Worm (Caenorhabditis elegans): ENCODE measurements around the gene aqp-5.
A peak's percentile ranks its signal among the peaks of the same experiment; 100 is the strongest.

aqp-5 gene

DNA sequence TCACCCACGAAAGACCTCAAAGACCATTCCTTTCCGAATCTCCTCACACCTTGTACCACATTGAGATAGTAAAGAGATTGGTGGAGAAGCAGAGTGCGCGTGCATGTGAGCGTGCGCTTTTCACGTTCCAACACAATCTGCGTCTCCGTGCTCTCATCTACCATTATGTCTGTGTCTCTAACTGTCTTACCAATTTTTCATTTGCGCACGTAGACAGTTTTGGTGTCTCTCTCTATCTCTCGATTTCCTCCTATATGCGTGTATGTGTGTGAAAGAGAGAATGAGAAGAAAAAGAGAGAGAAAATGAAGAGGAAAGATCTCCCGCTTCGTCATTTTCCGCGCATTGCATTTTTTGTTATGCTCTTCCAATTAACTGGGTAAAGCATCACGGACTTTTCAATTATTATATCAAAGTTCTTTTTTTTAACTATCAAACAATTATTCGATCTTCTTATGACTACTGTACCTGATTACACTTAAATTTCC, 24.9 kb upstream of the aqp-5 start (continued):
- TF ChIP-seq bed-1 (GFP tag; IDR thresholded peaks at IDR 0.05), result no peak
- peak; percentile 16 for TF ChIP-seq B0035.1 (tag; optimal IDR thresholded peaks at IDR 0.05)
- TF ChIP-seq gei-17 (GFP tag; optimal IDR thresholded peaks at IDR 0.05), result peak; percentile 7
- TF ChIP-seq nfya-2 (GFP tag; IDR thresholded peaks at IDR 0.05), result no peak
- TF ChIP-seq somi-1 (GFP tag; optimal IDR thresholded peaks at IDR 0.05), result peak; percentile 92
- TF ChIP-seq F55B11.4 (tag; optimal IDR thresholded peaks at IDR 0.05; ENCODE audit: borderline replicate concordance, insufficient read depth), result no peak
- no peak for TF ChIP-seq snpc-4 (GFP tag; optimal IDR thresholded peaks at IDR 0.05)
- peak; percentile 25 to 67 (median 38) for TF ChIP-seq snpc-4 (tag; optimal IDR thresholded peaks at IDR 0.05)
- no peak for TF ChIP-seq F23B12.7 (tag; optimal IDR thresholded peaks at IDR 0.05; ENCODE audit: insufficient read depth)
- TF ChIP-seq let-526 (GFP tag; IDR thresholded peaks at IDR 0.05), result peak; percentile 66; the same call in 1 of the 2 replicates
- TF ChIP-seq unc-130 (GFP tag; optimal IDR thresholded peaks at IDR 0.05), result no peak
- TF ChIP-seq attf-5 (GFP tag; optimal IDR thresholded peaks at IDR 0.05), result peak; percentile 89
- TF ChIP-seq dpff-1 (tag; optimal IDR thresholded peaks at IDR 0.05), result no peak
- peak in 1 of 3 experiments; percentile 79 for TF ChIP-seq lin-35 (GFP tag; optimal IDR thresholded peaks at IDR 0.05)
- TF ChIP-seq bed-2 (GFP tag; IDR thresholded peaks at IDR 0.05), result no peak
- no peak for TF ChIP-seq xnd-1 (tag; optimal IDR thresholded peaks at IDR 0.05)
- no peak for TF ChIP-seq F10E7.11 (tag; optimal IDR thresholded peaks at IDR 0.05)
- no peak for TF ChIP-seq ceh-100 (GFP tag; IDR thresholded peaks at IDR 0.05)
- TF ChIP-seq B0261.1 (tag; optimal IDR thresholded peaks at IDR 0.05), result no peak
- peak; percentile 67; the same call in 1 of the 2 replicates for TF ChIP-seq mcd-1 (GFP tag; IDR thresholded peaks at IDR 0.05)
- no peak for TF ChIP-seq attf-6 (GFP tag; IDR thresholded peaks at IDR 0.05)
- 0 out of 2 replicates have a peak, but pooled peaks have one; percentile 56 for TF ChIP-seq Y53G8AR.9 (GFP tag; conservative IDR thresholded peaks at IDR 0.05)
- 0 out of 2 replicates have a peak, but pooled peaks have one; percentile 37 for TF ChIP-seq madf-6 (GFP tag; IDR thresholded peaks at IDR 0.05)
- TF ChIP-seq ztf-28 (GFP tag; IDR thresholded peaks at IDR 0.05), result no peak
- TF ChIP-seq D2030.7 (GFP tag; IDR thresholded peaks at IDR 0.05), result no peak
- TF ChIP-seq ceh-27 (GFP tag; optimal IDR thresholded peaks at IDR 0.05), result peak; percentile 94
- TF ChIP-seq tbx-9 (tag; optimal IDR thresholded peaks at IDR 0.05; ENCODE audit: borderline replicate concordance), result no peak
- TF ChIP-seq F39B2.1 (GFP tag; IDR thresholded peaks at IDR 0.05), result no peak
- no peak for TF ChIP-seq F37B4.10 (GFP tag; IDR thresholded peaks at IDR 0.05)
- peak; percentile 73 for TF ChIP-seq pbrm-1 (GFP tag; IDR thresholded peaks at IDR 0.05)
- no peak for TF ChIP-seq rcor-1 (GFP tag; IDR thresholded peaks at IDR 0.05)
- TF ChIP-seq F33H1.4 (GFP tag; IDR thresholded peaks at IDR 0.05), result no peak
- no peak for TF ChIP-seq egl-44 (GFP tag; IDR thresholded peaks at IDR 0.05)
- TF ChIP-seq F52B5.7 (tag; optimal IDR thresholded peaks at IDR 0.05), result peak; percentile 17
- no peak for TF ChIP-seq snpc-3.4 (tag; optimal IDR thresholded peaks at IDR 0.05)
- no peak for TF ChIP-seq fkh-3 (tag; optimal IDR thresholded peaks at IDR 0.05)
- TF ChIP-seq cebp-1 (GFP tag; IDR thresholded peaks at IDR 0.05), result no peak
- peak; percentile 85 for TF ChIP-seq cebp-1 (tag; optimal IDR thresholded peaks at IDR 0.05)
- no peak for TF ChIP-seq snpc-1.3 (tag; optimal IDR thresholded peaks at IDR 0.05; ENCODE audit: insufficient read depth)
- no peak for TF ChIP-seq zim-3 (tag; optimal IDR thresholded peaks at IDR 0.05)
- TF ChIP-seq ccch-3 (GFP tag; optimal IDR thresholded peaks at IDR 0.05), result no peak
- no peak for TF ChIP-seq F57A8.1 (GFP tag; optimal IDR thresholded peaks at IDR 0.05)
- no peak for TF ChIP-seq madf-8 (GFP tag; conservative IDR thresholded peaks at IDR 0.05)
- peak; percentile 60 for TF ChIP-seq die-1 (tag; optimal IDR thresholded peaks at IDR 0.05)
- no peak for TF ChIP-seq aptf-3 (GFP tag; IDR thresholded peaks at IDR 0.05)
- no peak for TF ChIP-seq ama-1 (optimal IDR thresholded peaks at IDR 0.05)
- TF ChIP-seq ama-1 (GFP tag; optimal IDR thresholded peaks at IDR 0.05), result no peak
- peak; percentile 85 for TF ChIP-seq hmg-1.2 (GFP tag; IDR thresholded peaks at IDR 0.05)
- no peak for TF ChIP-seq hsf-1 (GFP tag; IDR thresholded peaks at IDR 0.05)
